Fruit fly (Drosophila melanogaster) whole organism, embryonic: ENCODE results near the gene goe.

ENCODE experiments used
- Awh ChIP-seq: fragments of 200-800 bp; sonication (Bioruptor generic); IDR thresholded peaks from 2 replicates; pipeline ENCODE4, ENCODE4 v1.3.6; 2022; ENCODE audit warnings: missing biosample characterization, missing genetic modification characterization
- B-H2 ChIP-seq: fragments of 200-800 bp; sonication (Bioruptor generic); optimal IDR thresholded peaks from 2 replicates; lab custom pipeline; 2018; ENCODE audit warnings: missing biosample characterization, mild to moderate bottlenecking, missing genetic modification characterization
- Bteb2 ChIP-seq: fragments of 200-800 bp; sonication (Bioruptor generic); optimal IDR thresholded peaks from 2 replicates; lab custom pipeline; 2016; ENCODE audit warnings: missing biosample characterization, missing genetic modification characterization
- CG12236 ChIP-seq: fragments of 200-800 bp; sonication (Bioruptor generic); optimal IDR thresholded peaks from 2 replicates; lab custom pipeline; 2016; ENCODE audit warnings: missing biosample characterization, missing genetic modification characterization
- CG12299 ChIP-seq: fragments of 200-800 bp; sonication (Bioruptor generic); optimal IDR thresholded peaks from 2 replicates; lab custom pipeline; 2018; ENCODE audit warnings: missing biosample characterization, mild to moderate bottlenecking, missing genetic modification characterization
- CG13123 ChIP-seq: fragments of 200-800 bp; sonication (Bioruptor generic); optimal IDR thresholded peaks from 2 replicates; lab custom pipeline; 2016; ENCODE audit warnings: missing biosample characterization, missing genetic modification characterization
- CG14014 ChIP-seq: fragments of 200-800 bp; sonication (Bioruptor generic); IDR thresholded peaks from 2 replicates; pipeline ENCODE4 v1.3.6; 2022; ENCODE audit warnings: missing biosample characterization, missing genetic modification characterization
- CG1647 ChIP-seq: fragments of 200-800 bp; sonication (Bioruptor generic); optimal IDR thresholded peaks from 3 replicates; lab custom pipeline; 2016; ENCODE audit warnings: missing biosample characterization, missing genetic modification characterization
- CG17829 ChIP-seq: fragments of 200-800 bp; optimal IDR thresholded peaks from 2 replicates; lab custom pipeline; 2019; ENCODE audit warnings: missing biosample characterization, mild to moderate bottlenecking, missing genetic modification characterization, moderate library complexity
- CG18599 ChIP-seq: fragments of 200-800 bp; sonication (Bioruptor generic); optimal IDR thresholded peaks from 3 replicates; lab custom pipeline; 2017; ENCODE audit warnings: missing biosample characterization, missing genetic modification characterization, mild to moderate bottlenecking, moderate library complexity, missing genetic modification reagents
- CG2129 ChIP-seq: fragments of 200-800 bp; sonication (Bioruptor generic); IDR thresholded peaks from 2 replicates; pipeline ENCODE4 v1.3.6; 2022; ENCODE audit warnings: missing biosample characterization, missing genetic modification characterization; ENCODE audit not compliant: partially characterized antibody
- CG2875 ChIP-seq: fragments of 200-800 bp; sonication (Bioruptor generic); optimal IDR thresholded peaks from 2 replicates; lab custom pipeline; 2017; ENCODE audit warnings: missing biosample characterization, mild to moderate bottlenecking, missing genetic modification characterization, missing genetic modification reagents
- CG2889 ChIP-seq: fragments of 200-800 bp; sonication (Bioruptor generic); IDR thresholded peaks from 3 replicates; pipeline ENCODE4 v1.3.6; 2022; ENCODE audit warnings: missing biosample characterization, missing genetic modification characterization
- CG30403 ChIP-seq: fragments of 200-800 bp; sonication (Bioruptor generic); optimal IDR thresholded peaks from 3 replicates; lab custom pipeline; 2016; ENCODE audit warnings: missing biosample characterization, missing genetic modification characterization
- CG3281 ChIP-seq: fragments of 200-800 bp; sonication (Bioruptor generic); optimal IDR thresholded peaks from 3 replicates; lab custom pipeline; 2017; ENCODE audit warnings: missing biosample characterization, mild to moderate bottlenecking, missing genetic modification characterization
- CG34376 ChIP-seq: fragments of 200-800 bp; sonication (Bioruptor generic); optimal IDR thresholded peaks from 2 replicates; lab custom pipeline; 2018; ENCODE audit warnings: missing biosample characterization, mild to moderate bottlenecking, missing genetic modification characterization
- CG34422 ChIP-seq: fragments of 200-800 bp; sonication (Bioruptor generic); IDR thresholded peaks from 3 replicates; pipeline ENCODE4 v1.3.6; 2022; ENCODE audit warnings: missing biosample characterization, missing genetic modification characterization
- CG42726 ChIP-seq: fragments of 200-800 bp; sonication (Bioruptor generic); IDR thresholded peaks from 2 replicates; pipeline ENCODE4 v1.3.6; 2022; ENCODE audit warnings: missing biosample characterization, missing genetic modification characterization; ENCODE audit not compliant: partially characterized antibody
- CG4730 ChIP-seq: fragments of 200-800 bp; sonication (Bioruptor generic); IDR thresholded peaks from 2 replicates; pipeline ENCODE4 v1.3.6; 2022; ENCODE audit warnings: missing biosample characterization, missing genetic modification characterization
- CG7556 ChIP-seq: fragments of 200-800 bp; sonication (Bioruptor generic); optimal IDR thresholded peaks from 2 replicates; lab custom pipeline; 2017; ENCODE audit warnings: missing biosample characterization, mild to moderate bottlenecking, missing genetic modification characterization
- CG8765 ChIP-seq: fragments of 200-800 bp; sonication (Bioruptor generic); IDR thresholded peaks from 2 replicates; pipeline ENCODE4 v1.3.6; 2022; ENCODE audit warnings: missing biosample characterization, missing genetic modification characterization
- Doc3 ChIP-seq: fragments of 200-800 bp; sonication (Bioruptor generic); IDR thresholded peaks from 3 replicates; pipeline ENCODE4 v1.3.6; 2022; ENCODE audit warnings: missing biosample characterization, missing genetic modification characterization; ENCODE audit not compliant: partially characterized antibody
- Drgx ChIP-seq: fragments of 200-800 bp; sonication (Bioruptor generic); IDR thresholded peaks from 2 replicates; pipeline ENCODE4 v1.3.6; 2022; ENCODE audit warnings: missing biosample characterization, missing genetic modification characterization
- ERR ChIP-seq: fragments of 200-800 bp; sonication (Bioruptor generic); optimal IDR thresholded peaks from 2 replicates; lab custom pipeline; 2016; ENCODE audit warnings: missing biosample characterization, missing genetic modification characterization
- Fer1 ChIP-seq: fragments of 200-800 bp; sonication (Bioruptor generic); optimal IDR thresholded peaks from 2 replicates; lab custom pipeline; 2017; ENCODE audit warnings: missing biosample characterization, mild to moderate bottlenecking, missing genetic modification characterization
- Hand ChIP-seq: fragments of 200-800 bp; sonication (Bioruptor generic); optimal IDR thresholded peaks from 2 replicates; lab custom pipeline; 2017; ENCODE audit warnings: mild to moderate bottlenecking, missing biosample characterization, missing genetic modification reagents, missing genetic modification characterization
- HmgZ ChIP-seq: fragments of 200-800 bp; sonication (Bioruptor generic); optimal IDR thresholded peaks from 2 replicates; lab custom pipeline; 2018; ENCODE audit warnings: missing biosample characterization, mild to moderate bottlenecking, missing genetic modification characterization
- MTF-1 ChIP-seq: fragments of 200-800 bp; sonication (Bioruptor generic); optimal IDR thresholded peaks from 2 replicates; lab custom pipeline; 2018; ENCODE audit warnings: missing biosample characterization, mild to moderate bottlenecking, missing genetic modification characterization, borderline replicate concordance
- Ravus ChIP-seq: fragments of 200-800 bp; sonication (Bioruptor generic); IDR thresholded peaks from 2 replicates; pipeline ENCODE4 v1.3.6; 2022; ENCODE audit warnings: missing biosample characterization, missing genetic modification characterization
- Rx ChIP-seq: fragments of 200-800 bp; sonication (Bioruptor generic); IDR thresholded peaks from 2 replicates; pipeline ENCODE4 v1.3.6; 2022; ENCODE audit warnings: missing biosample characterization, missing genetic modification characterization
- Spps ChIP-seq: fragments of 200-800 bp; sonication (Bioruptor generic); optimal IDR thresholded peaks from 2 replicates; lab custom pipeline; 2018; ENCODE audit warnings: missing biosample characterization, mild to moderate bottlenecking, missing genetic modification characterization
- ash1 ChIP-seq: fragments of 200-800 bp; sonication (Bioruptor generic); optimal IDR thresholded peaks from 2 replicates; lab custom pipeline; 2018; ENCODE audit warnings: missing biosample characterization, mild to moderate bottlenecking, missing genetic modification characterization
- ato ChIP-seq: fragments of 200-800 bp; sonication (Bioruptor generic); IDR thresholded peaks from 2 replicates; pipeline ENCODE4 v1.3.6; 2022; ENCODE audit warnings: missing biosample characterization, missing genetic modification characterization; ENCODE audit not compliant: partially characterized antibody
- cas ChIP-seq: fragments of 200-800 bp; sonication (Bioruptor generic); IDR thresholded peaks from 2 replicates; pipeline ENCODE4 v1.3.6; 2022; ENCODE audit warnings: missing biosample characterization, missing genetic modification characterization
- chinmo ChIP-seq: fragments of 200-800 bp; sonication (Bioruptor generic); IDR thresholded peaks from 4 replicates; pipeline ENCODE4 v1.3.6; 2022; ENCODE audit warnings: missing biosample characterization, missing genetic modification characterization; ENCODE audit not compliant: partially characterized antibody
- ftz-f1 ChIP-seq: fragments of 200-800 bp; sonication (Bioruptor generic); optimal IDR thresholded peaks from 2 replicates; lab custom pipeline; 2016; ENCODE audit warnings: missing biosample characterization, missing genetic modification characterization
- fu2 ChIP-seq: fragments of 200-800 bp; sonication (Bioruptor generic); optimal IDR thresholded peaks from 2 replicates; lab custom pipeline; 2016; ENCODE audit warnings: missing biosample characterization, missing genetic modification characterization
- gfzf ChIP-seq: fragments of 200-800 bp; sonication (Bioruptor generic); optimal IDR thresholded peaks from 2 replicates; lab custom pipeline; 2016; ENCODE audit warnings: missing biosample characterization, mild to moderate bottlenecking, missing genetic modification characterization, moderate library complexity
- gsb ChIP-seq: fragments of 200-800 bp; sonication (Bioruptor generic); IDR thresholded peaks from 2 replicates; pipeline ENCODE4 v1.3.6; 2022; ENCODE audit warnings: missing biosample characterization, missing genetic modification characterization
- inv ChIP-seq: fragments of 200-800 bp; sonication (Bioruptor generic); IDR thresholded peaks from 2 replicates; pipeline ENCODE4 v1.3.6; 2022; ENCODE audit warnings: missing biosample characterization, missing genetic modification characterization; ENCODE audit not compliant: partially characterized antibody
- kay ChIP-seq: fragments of 200-800 bp; sonication (Bioruptor generic); optimal IDR thresholded peaks from 2 replicates; lab custom pipeline; 2016; ENCODE audit warnings: missing biosample characterization, missing genetic modification characterization
- kni ChIP-seq: fragments of 200-800 bp; sonication (Bioruptor generic); optimal IDR thresholded peaks from 3 replicates; lab custom pipeline; 2017; ENCODE audit warnings: mild to moderate bottlenecking, missing biosample characterization, missing genetic modification reagents, missing genetic modification characterization
- lov ChIP-seq, 2 experiments: fragments of 200-800 bp in 1 of 2; fragments of >200 bp in 1 of 2; sonication (Bioruptor generic) in 1 of 2; IDR thresholded peaks in 1 of 2; optimal IDR thresholded peaks in 1 of 2; 2 replicates in 1 of 2; 3 replicates in 1 of 2; pipeline versions ENCODE4 v1.3.6 to Lab custom; 2017 to 2022; ENCODE audit warnings: missing biosample characterization in 1 of 2, missing genetic modification characterization in 1 of 2
- nerfin-1 ChIP-seq: fragments of 200-800 bp; sonication (Bioruptor generic); optimal IDR thresholded peaks from 3 replicates; lab custom pipeline; 2019; ENCODE audit warnings: missing biosample characterization, mild to moderate bottlenecking, missing genetic modification characterization, moderate library complexity
- sc ChIP-seq, 3 experiments: fragments of >200 bp in 2 of 3; fragments of 200-800 bp in 1 of 3; sonication (Bioruptor generic) in 1 of 3; optimal IDR thresholded peaks; 2 replicates in 2 of 3; 3 replicates in 1 of 3; lab custom pipeline; 2017; ENCODE audit warnings: mild to moderate bottlenecking in 1 of 3, missing biosample characterization in 1 of 3, missing genetic modification characterization in 1 of 3, missing genetic modification reagents in 1 of 3
- sna ChIP-seq: fragments of 200-800 bp; sonication (Bioruptor generic); IDR thresholded peaks from 2 replicates; pipeline ENCODE4 v1.3.6; 2022; ENCODE audit warnings: missing biosample characterization, missing genetic modification characterization; ENCODE audit not compliant: partially characterized antibody
- sr ChIP-seq: fragments of 200-800 bp; sonication (Bioruptor generic); IDR thresholded peaks from 3 replicates; pipeline ENCODE4 v1.3.6; 2022; ENCODE audit warnings: missing biosample characterization, missing genetic modification characterization
- tio ChIP-seq: fragments of 200-800 bp; sonication (Bioruptor generic); optimal IDR thresholded peaks from 2 replicates; lab custom pipeline; 2017; ENCODE audit warnings: missing biosample characterization, missing genetic modification characterization, inconsistent platforms
- zen ChIP-seq: fragments of 200-800 bp; sonication (Bioruptor generic); optimal IDR thresholded peaks from 3 replicates; lab custom pipeline; 2018; ENCODE audit warnings: missing biosample characterization, mild to moderate bottlenecking, missing genetic modification characterization, moderate library complexity

Gene goe

DNA sequence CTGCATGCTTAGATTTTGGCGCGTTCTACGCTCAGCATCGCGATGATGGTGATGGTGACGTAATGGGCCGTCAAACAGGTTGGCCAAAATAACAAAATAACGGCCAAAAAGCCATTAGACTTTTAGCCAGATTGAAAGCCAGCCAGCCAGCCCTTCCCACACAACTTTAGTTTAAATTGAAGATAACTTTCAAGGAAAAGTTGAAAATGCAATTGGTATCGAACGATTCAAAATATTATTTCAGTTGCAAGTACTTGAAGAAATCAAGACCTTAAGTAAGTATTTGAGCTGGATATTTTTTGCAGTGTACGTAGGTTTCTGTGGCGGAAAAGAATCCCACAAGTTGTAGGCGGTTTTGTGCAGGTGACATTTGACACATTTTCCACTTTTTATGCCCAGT, 29.3 kb upstream of the goe start (continued):
- TF ChIP-seq CG12236 (GFP tag; lab: Kevin White, UChicago) = no peak
- no peak for TF ChIP-seq zen (tag; lab: Kevin White, UChicago)
- no peak for TF ChIP-seq CG13123 (GFP tag; lab: Kevin White, UChicago)
- TF ChIP-seq cas (GFP tag; lab: Robert Waterston, UW) = 0 out of 2 replicates have a peak, but pooled peaks have one; percentile 41
- no peak; the same call in 2 of the 3 replicates for TF ChIP-seq sr (GFP tag; lab: Robert Waterston, UW)
- no peak for TF ChIP-seq sna (GFP tag; lab: Robert Waterston, UW)
- TF ChIP-seq nerfin-1 = no peak
- no peak for TF ChIP-seq MTF-1 (GFP tag; lab: Kevin White, UChicago)
- TF ChIP-seq CG12299 (tag; lab: Kevin White, UChicago) = no peak
- TF ChIP-seq CG2889 = no peak
- TF ChIP-seq lov (optimal IDR thresholded peaks at IDR 0.05; lab: Kevin White, UChicago) = no peak
- no peak for TF ChIP-seq lov (GFP tag; IDR thresholded peaks at IDR 0.05; lab: Robert Waterston, UW)
- no peak for TF ChIP-seq ato (GFP tag; lab: Robert Waterston, UW)
- TF ChIP-seq CG18599 (GFP tag; lab: Kevin White, UChicago) = peak; percentile 42
- TF ChIP-seq CG14014 (GFP tag; lab: Robert Waterston, UW) = peak; percentile 48
- TF ChIP-seq kni (GFP tag; lab: Kevin White, UChicago) = no peak
- TF ChIP-seq CG7556 = no peak
- no peak for TF ChIP-seq gsb (GFP tag; lab: Robert Waterston, UW)
- TF ChIP-seq CG3281 (GFP tag; lab: Kevin White, UChicago) = peak; percentile 53
- no peak for TF ChIP-seq tio (GFP tag; lab: Kevin White, UChicago)
- TF ChIP-seq B-H2 (GFP tag; lab: Kevin White, UChicago) = no peak
- TF ChIP-seq CG2875 = no peak
- TF ChIP-seq Fer1 (GFP tag; lab: Kevin White, UChicago) = peak; percentile 35
- TF ChIP-seq Awh (GFP tag; lab: Robert Waterston, UW) = no peak
- no peak for TF ChIP-seq Doc3 (GFP tag; lab: Robert Waterston, UW)
- no peak for TF ChIP-seq inv (GFP tag; lab: Robert Waterston, UW)
- no peak for TF ChIP-seq Ravus
- no peak for TF ChIP-seq gfzf (GFP tag; lab: Kevin White, UChicago)
- TF ChIP-seq CG34376 (GFP tag; lab: Kevin White, UChicago) = no peak
- TF ChIP-seq Bteb2 = no peak
- no peak for TF ChIP-seq CG2129 (GFP tag; lab: Robert Waterston, UW)
- TF ChIP-seq ash1 (GFP tag; lab: Kevin White, UChicago) = no peak
- no peak for TF ChIP-seq Hand (GFP tag; lab: Kevin White, UChicago)
- TF ChIP-seq kay = no peak
- peak; percentile 6 for TF ChIP-seq CG30403
- TF ChIP-seq CG1647 (GFP tag; lab: Kevin White, UChicago) = no peak
- no peak for TF ChIP-seq CG4730
- no peak for TF ChIP-seq CG42726 (GFP tag; lab: Robert Waterston, UW)
- no peak for TF ChIP-seq CG17829 (tag; lab: Kevin White, UChicago)
- peak; percentile 17 for TF ChIP-seq fu2 (GFP tag; lab: Kevin White, UChicago)
- no peak for TF ChIP-seq ERR (GFP tag; lab: Kevin White, UChicago)
- no peak for TF ChIP-seq HmgZ (tag; lab: Kevin White, UChicago)
- no peak for TF ChIP-seq chinmo (GFP tag; lab: Robert Waterston, UW)
- no peak for TF ChIP-seq CG8765
- TF ChIP-seq Spps = no peak
- 0 out of 2 replicates have a peak, but pooled peaks have one; percentile 25 for TF ChIP-seq Drgx (GFP tag; lab: Robert Waterston, UW)
- no peak for TF ChIP-seq ftz-f1 (GFP tag; lab: Kevin White, UChicago)
- no peak for TF ChIP-seq sc (optimal IDR thresholded peaks at IDR 0.05; lab: Kevin White, UChicago)
- TF ChIP-seq sc (GFP tag; optimal IDR thresholded peaks at IDR 0.05; lab: Kevin White, UChicago) = no peak
- TF ChIP-seq CG34422 (GFP tag; lab: Robert Waterston, UW) = peak; percentile 40; the same call in 1 of the 3 replicates
- TF ChIP-seq Rx (GFP tag; lab: Robert Waterston, UW) = peak; percentile 32; the same call in 1 of the 2 replicates
